Worm (Caenorhabditis elegans) whole organism, midembryonic: Measurements from ENCODE around the gene cox-6B.

Experiments
- T22C8.4 ChIP-seq: fragments of 200-800 bp; sonication (Bioruptor generic); IDR thresholded peaks from 2 replicates; pipeline ENCODE4 v1.3.6; 2022; ENCODE audit warnings: missing genetic modification characterization, missing compliant biosample characterization
- cog-1 ChIP-seq: sonication (generic microtip); optimal IDR thresholded peaks from 2 replicates; lab custom pipeline; 2016; ENCODE audit warnings: missing genetic modification characterization, missing compliant biosample characterization
- flt-1 ChIP-seq: fragments of 200-800 bp; sonication (Bioruptor generic); IDR thresholded peaks from 2 replicates; pipeline ENCODE4 v1.3.6; 2022; ENCODE audit warnings: missing genetic modification characterization, missing compliant biosample characterization
- klf-2 ChIP-seq: fragments of 200-800 bp; sonication (Bioruptor generic); conservative IDR thresholded peaks from 2 replicates; pipeline ENCODE4 v1.3.6; 2022; ENCODE audit warnings: missing genetic modification reagents, missing genetic modification characterization, missing compliant biosample characterization
- med-1 ChIP-seq: sonication (generic microtip); optimal IDR thresholded peaks from 2 replicates; lab custom pipeline; 2017; ENCODE audit warnings: missing genetic modification characterization, mild to moderate bottlenecking, missing compliant biosample characterization, antibody characterized with exemption, missing genetic modification reagents; ENCODE audit not compliant: insufficient read depth
- ref-1 ChIP-seq: fragments of 200-800 bp; sonication (Bioruptor generic); conservative IDR thresholded peaks from 2 replicates; pipeline ENCODE4 v1.3.6; 2022; ENCODE audit warnings: missing genetic modification reagents, missing genetic modification characterization, missing compliant biosample characterization
- tab-1 ChIP-seq: fragments of 200-800 bp; sonication (Bioruptor generic); IDR thresholded peaks from 2 replicates; pipeline ENCODE4 v1.3.6; 2022; ENCODE audit warnings: missing genetic modification characterization, missing compliant biosample characterization
- ztf-23 ChIP-seq: fragments of 200-800 bp; sonication (Bioruptor generic); IDR thresholded peaks from 2 replicates; pipeline ENCODE4 v1.3.6; 2022; ENCODE audit warnings: missing genetic modification reagents, missing genetic modification characterization, missing compliant biosample characterization
- ztf-29 ChIP-seq: fragments of 200-800 bp; sonication (Bioruptor generic); IDR thresholded peaks from 2 replicates; pipeline ENCODE4 v1.3.6; 2022; ENCODE audit warnings: missing genetic modification reagents, missing genetic modification characterization, missing compliant biosample characterization

Gene cox-6B

ce11 chrIII:2733606-2734183, 34.2 kb downstream of the cox-6B start, which contains the start of gene Y71H2AM.12:
TSS of gene Y71H2AM.12 (minus strand) at chrIII:2734091.
- no peak for TF ChIP-seq ztf-29 (GFP tag; lab: Robert Waterston, UW)
- TF ChIP-seq tab-1 (GFP tag; lab: Robert Waterston, UW), result no peak
- TF ChIP-seq cog-1 (tag; lab: Kevin White, UChicago), result no peak
- no peak for TF ChIP-seq klf-2 (GFP tag; lab: Robert Waterston, UW)
- TF ChIP-seq T22C8.4 (GFP tag; lab: Robert Waterston, UW), result no peak
- no peak for TF ChIP-seq flt-1 (GFP tag; lab: Robert Waterston, UW)
- no peak for TF ChIP-seq med-1
- no peak for TF ChIP-seq ztf-23
- TF ChIP-seq ref-1 (GFP tag; lab: Robert Waterston, UW), result no peak

- TF ChIP-seq ztf-29 (GFP tag; lab: Robert Waterston, UW) (no peak), ztf-23 (no peak), ref-1 (GFP tag; lab: Robert Waterston, UW) (no peak), T22C8.4 (GFP tag; lab: Robert Waterston, UW) (no peak), klf-2 (GFP tag; lab: Robert Waterston, UW) (no peak), med-1 (no peak), tab-1 (GFP tag; lab: Robert Waterston, UW) (no peak), flt-1 (GFP tag; lab: Robert Waterston, UW) (no peak), cog-1 (tag; lab: Kevin White, UChicago) (no peak)
Observed at ce11 chrIII:2739469-2739868, 40.0 kb downstream of the cox-6B start, which contains the start of gene cest-25. TSS of gene cest-25 (minus strand) at chrIII:2739531.

- no peak for TF ChIP-seq ztf-23
- no peak for TF ChIP-seq flt-1 (GFP tag; lab: Robert Waterston, UW)
- TF ChIP-seq T22C8.4 (GFP tag; lab: Robert Waterston, UW), result no peak
- TF ChIP-seq tab-1 (GFP tag; lab: Robert Waterston, UW), result no peak
- no peak for TF ChIP-seq ref-1 (GFP tag; lab: Robert Waterston, UW)
- TF ChIP-seq cog-1 (tag; lab: Kevin White, UChicago), result no peak
- no peak for TF ChIP-seq med-1
- no peak for TF ChIP-seq ztf-29 (GFP tag; lab: Robert Waterston, UW)
- no peak for TF ChIP-seq klf-2 (GFP tag; lab: Robert Waterston, UW)
Observed at ce11 chrIII:2746553-2746952, 47.1 kb downstream of the cox-6B start, which contains the start of gene Y71H2AM.14. TSS of gene Y71H2AM.14 (minus strand) at chrIII:2746653.

ce11 chrIII:2756260-2756659, 56.8 kb downstream of the cox-6B start, which contains the start of gene gldi-9:
TSS of gene gldi-9 (minus strand) at chrIII:2756360.
- TF ChIP-seq tab-1 (GFP tag; lab: Robert Waterston, UW) (no peak), flt-1 (GFP tag; lab: Robert Waterston, UW) (0 out of 2 replicates have a peak, but pooled peaks have one; percentile 35), ref-1 (GFP tag; lab: Robert Waterston, UW) (no peak)

ce11 chrIII:2757478-2757877, 58.0 kb downstream of the cox-6B start:
- TF ChIP-seq ref-1 (GFP tag; lab: Robert Waterston, UW) (no peak), klf-2 (GFP tag; lab: Robert Waterston, UW) (no peak), cog-1 (tag; lab: Kevin White, UChicago) (no peak)

ce11 chrIII:2758092-2758491, 58.6 kb downstream of the cox-6B start:
- TF ChIP-seq ref-1 (GFP tag; lab: Robert Waterston, UW) (no peak), cog-1 (tag; lab: Kevin White, UChicago) (no peak)

- TF ChIP-seq flt-1 (GFP tag; lab: Robert Waterston, UW), result no peak
- no peak for TF ChIP-seq klf-2 (GFP tag; lab: Robert Waterston, UW)
- TF ChIP-seq ztf-23, result no peak
- TF ChIP-seq med-1, result no peak
Observed at ce11 chrIII:2759308-2759707, 59.8 kb downstream of the cox-6B start.

ce11 chrIII:2760726-2761125, 61.3 kb downstream of the cox-6B start, which contains the start of gene pho-9:
TSS of gene pho-9 (minus strand) at chrIII:2760816.
- TF ChIP-seq klf-2 (GFP tag; lab: Robert Waterston, UW) (no peak), T22C8.4 (GFP tag; lab: Robert Waterston, UW) (no peak)

ce11 chrIII:2768635-2769034, 69.2 kb downstream of the cox-6B start, which contains the start of gene swsn-3:
TSS of gene swsn-3 (minus strand) at chrIII:2768679.
- TF ChIP-seq cog-1 (tag; lab: Kevin White, UChicago) (peak; percentile 90), flt-1 (GFP tag; lab: Robert Waterston, UW) (peak; percentile 87), klf-2 (GFP tag; lab: Robert Waterston, UW) (peak; percentile 73), ztf-29 (GFP tag; lab: Robert Waterston, UW) (peak; percentile 89), med-1 (peak; percentile 93), ztf-23 (peak; percentile 90), ref-1 (GFP tag; lab: Robert Waterston, UW) (peak; percentile 71), T22C8.4 (GFP tag; lab: Robert Waterston, UW) (peak; percentile 90), tab-1 (GFP tag; lab: Robert Waterston, UW) (peak; percentile 86; the same call in 1 of the 2 replicates)

- TF ChIP-seq med-1, result no peak
- no peak for TF ChIP-seq flt-1 (GFP tag; lab: Robert Waterston, UW)
Observed at ce11 chrIII:2769078-2769477, 69.6 kb downstream of the cox-6B start.

ce11 chrIII:2770752-2771151, 71.3 kb downstream of the cox-6B start:
- TF ChIP-seq T22C8.4 (GFP tag; lab: Robert Waterston, UW) (no peak), cog-1 (tag; lab: Kevin White, UChicago) (no peak), tab-1 (GFP tag; lab: Robert Waterston, UW) (no peak), klf-2 (GFP tag; lab: Robert Waterston, UW) (no peak), flt-1 (GFP tag; lab: Robert Waterston, UW) (no peak), ref-1 (GFP tag; lab: Robert Waterston, UW) (no peak), ztf-29 (GFP tag; lab: Robert Waterston, UW) (no peak), med-1 (no peak), ztf-23 (no peak)
